Worm (Caenorhabditis elegans) whole organism, L4 larva: ENCODE results near the gene hlh-14.

ENCODE experiments used
- D1046.2 ChIP-seq: fragments of 200-800 bp; sonication (Bioruptor generic); IDR thresholded peaks from 2 replicates; pipeline ENCODE4 v1.3.6; 2022; ENCODE audit warnings: missing genetic modification characterization, missing compliant biosample characterization
- F10B5.3 ChIP-seq: sonication (generic microtip); optimal IDR thresholded peaks from 2 replicates; lab custom pipeline; 2016; ENCODE audit warnings: mild to moderate bottlenecking, missing genetic modification characterization, missing compliant biosample characterization
- R02D3.7 ChIP-seq: fragments of 150-350 bp; sonication (generic microtip); optimal IDR thresholded peaks from 3 replicates; lab custom pipeline; 2014; ENCODE audit warnings: missing biosample characterization, missing genetic modification characterization
- T26A8.4 ChIP-seq: fragments of 200-800 bp; sonication (Bioruptor generic); IDR thresholded peaks from 2 replicates; pipeline ENCODE4 v1.3.6; 2022; ENCODE audit warnings: missing genetic modification characterization, missing compliant biosample characterization
- Y5F2A.4 ChIP-seq: fragments of 200-800 bp; sonication (Bioruptor generic); optimal IDR thresholded peaks from 2 replicates; lab custom pipeline; 2018; ENCODE audit warnings: mild to moderate bottlenecking, missing genetic modification characterization, missing compliant biosample characterization
- ZK337.2 ChIP-seq: fragments of 200-800 bp; sonication (Bioruptor generic); IDR thresholded peaks from 2 replicates; pipeline ENCODE4 v1.3.6; 2022; ENCODE audit warnings: missing genetic modification reagents, missing genetic modification characterization, missing compliant biosample characterization
- aly-2 ChIP-seq: sonication (generic microtip); optimal IDR thresholded peaks from 2 replicates; lab custom pipeline; 2018; ENCODE audit warnings: missing biosample characterization, missing genetic modification characterization
- ceh-28 ChIP-seq: fragments of 150-350 bp; optimal IDR thresholded peaks from 2 replicates; lab custom pipeline; 2014; ENCODE audit warnings: missing biosample characterization, missing genetic modification reagents, missing genetic modification characterization
- daf-16 ChIP-seq, 3 experiments: sonication (generic microtip); optimal IDR thresholded peaks; 2 replicates each; lab custom pipeline; 2016 to 2017; ENCODE audit warnings: missing genetic modification characterization in 3 of 3, missing genetic modification reagents in 3 of 3, mild to moderate bottlenecking in 2 of 3, missing compliant biosample characterization in 2 of 3, missing biosample characterization in 1 of 3, moderate library complexity in 1 of 3
- daf-8 ChIP-seq: fragments of 200-800 bp; sonication (Bioruptor generic); IDR thresholded peaks from 2 replicates; pipeline ENCODE4 v1.3.6; 2022; ENCODE audit warnings: missing genetic modification characterization, missing compliant biosample characterization
- dmd-8 ChIP-seq: fragments of 200-800 bp; sonication (Bioruptor generic); IDR thresholded peaks from 2 replicates; pipeline ENCODE4 v1.3.6; 2022; ENCODE audit warnings: missing genetic modification characterization, missing compliant biosample characterization
- dpl-1 ChIP-seq: fragments of 150-350 bp; optimal IDR thresholded peaks from 2 replicates; lab custom pipeline; 2014; ENCODE audit warnings: missing biosample characterization, missing genetic modification reagents, missing genetic modification characterization
- gei-8 ChIP-seq: fragments of 200-800 bp; sonication (Bioruptor generic); optimal IDR thresholded peaks from 2 replicates; lab custom pipeline; 2018; ENCODE audit warnings: mild to moderate bottlenecking, missing genetic modification characterization, missing compliant biosample characterization
- hif-1 ChIP-seq, 2 experiments: sonication (generic microtip); optimal IDR thresholded peaks; 2 replicates each; lab custom pipeline; 2016 to 2017; ENCODE audit warnings: missing compliant biosample characterization in 2 of 2, missing genetic modification characterization in 2 of 2, missing genetic modification reagents in 2 of 2, missing genotype in 2 of 2, mild to moderate bottlenecking in 1 of 2
- lin-1 ChIP-seq: fragments of 200-800 bp; sonication (Bioruptor generic); IDR thresholded peaks from 2 replicates; pipeline ENCODE4 v1.3.6; 2022; ENCODE audit warnings: missing genetic modification reagents, missing genetic modification characterization, missing compliant biosample characterization
- mdl-1 ChIP-seq, 2 experiments: fragments of 150-350 bp in 1 of 2; sonication (generic microtip) in 1 of 2; optimal IDR thresholded peaks; 2 replicates each; lab custom pipeline; 2014 to 2017; ENCODE audit warnings: missing biosample characterization in 2 of 2, missing genetic modification characterization in 2 of 2
- mdt-29 ChIP-seq: fragments of 200-800 bp; sonication (Bioruptor generic); IDR thresholded peaks from 2 replicates; pipeline ENCODE4 v1.3.6; 2022; ENCODE audit warnings: missing genetic modification reagents, missing genetic modification characterization, missing compliant biosample characterization
- mep-1 ChIP-seq: fragments of 150-350 bp; sonication (generic microtip); optimal IDR thresholded peaks from 3 replicates; lab custom pipeline; 2014; ENCODE audit warnings: missing biosample characterization, missing genetic modification characterization
- mes-2 ChIP-seq: sonication (generic microtip); optimal IDR thresholded peaks from 2 replicates; lab custom pipeline; 2016; ENCODE audit warnings: missing genotype, mild to moderate bottlenecking, missing genetic modification characterization, missing compliant biosample characterization; ENCODE audit not compliant: poor library complexity, severe bottlenecking
- mxl-3 ChIP-seq: fragments of 200-800 bp; sonication (Bioruptor generic); optimal IDR thresholded peaks from 2 replicates; lab custom pipeline; 2018; ENCODE audit warnings: mild to moderate bottlenecking, missing genetic modification characterization, missing compliant biosample characterization
- nhr-102 ChIP-seq: sonication (generic microtip); optimal IDR thresholded peaks from 2 replicates; lab custom pipeline; 2016; ENCODE audit warnings: mild to moderate bottlenecking, missing genetic modification characterization, moderate library complexity, missing compliant biosample characterization
- nhr-11 ChIP-seq: fragments of 150-350 bp; optimal IDR thresholded peaks from 2 replicates; lab custom pipeline; 2014; ENCODE audit warnings: missing biosample characterization, missing genetic modification characterization
- nhr-237 ChIP-seq: sonication (generic microtip); optimal IDR thresholded peaks from 2 replicates; lab custom pipeline; 2017; ENCODE audit warnings: missing biosample characterization, missing genetic modification characterization
- nhr-25 ChIP-seq: sonication (generic microtip); optimal IDR thresholded peaks from 2 replicates; lab custom pipeline; 2017; ENCODE audit warnings: missing genetic modification characterization, mild to moderate bottlenecking, missing compliant biosample characterization, antibody characterized with exemption, moderate library complexity, borderline replicate concordance; ENCODE audit not compliant: insufficient read depth
- nhr-28 ChIP-seq: fragments of 150-350 bp; optimal IDR thresholded peaks from 2 replicates; lab custom pipeline; 2014; ENCODE audit warnings: missing biosample characterization, missing genetic modification characterization
- nhr-42 ChIP-seq: fragments of 200-800 bp; sonication (Bioruptor generic); IDR thresholded peaks from 2 replicates; pipeline ENCODE4 v1.3.6; 2022; ENCODE audit warnings: missing genetic modification characterization, missing compliant biosample characterization
- nhr-48 ChIP-seq: sonication (generic microtip); optimal IDR thresholded peaks from 2 replicates; lab custom pipeline; 2016; ENCODE audit warnings: mild to moderate bottlenecking, missing genetic modification characterization, missing compliant biosample characterization
- nhr-76 ChIP-seq: fragments of 150-350 bp; optimal IDR thresholded peaks from 2 replicates; lab custom pipeline; 2014; ENCODE audit warnings: missing biosample characterization, missing genetic modification characterization
- nhr-77 ChIP-seq: fragments of 150-350 bp; optimal IDR thresholded peaks from 2 replicates; lab custom pipeline; 2014; ENCODE audit warnings: missing biosample characterization, missing genetic modification characterization
- pha-4 ChIP-seq, 2 experiments: fragments of 150-350 bp in 1 of 2; fragments of 200-800 bp in 1 of 2; sonication (Bioruptor generic) in 1 of 2; IDR thresholded peaks in 1 of 2; optimal IDR thresholded peaks in 1 of 2; 2 replicates each; pipeline versions ENCODE4 v1.3.6 to Lab custom; 2014 to 2022; ENCODE audit warnings: missing genetic modification characterization in 2 of 2, missing genetic modification reagents in 2 of 2, missing biosample characterization in 1 of 2, missing compliant biosample characterization in 1 of 2
- php-3 ChIP-seq: fragments of 200-800 bp; sonication (Bioruptor generic); IDR thresholded peaks from 2 replicates; pipeline ENCODE4 v1.3.6; 2022; ENCODE audit warnings: missing genetic modification reagents, missing genetic modification characterization, missing compliant biosample characterization
- rbr-2 ChIP-seq: sonication (generic microtip); optimal IDR thresholded peaks from 2 replicates; lab custom pipeline; 2016; ENCODE audit warnings: missing genotype, missing genetic modification characterization, missing compliant biosample characterization
- sdz-12 ChIP-seq: fragments of 200-800 bp; sonication (Bioruptor generic); optimal IDR thresholded peaks from 2 replicates; lab custom pipeline; 2018; ENCODE audit warnings: mild to moderate bottlenecking, missing genetic modification characterization, missing compliant biosample characterization
- set-16 ChIP-seq: fragments of 200-800 bp; sonication (Bioruptor generic); IDR thresholded peaks from 2 replicates; pipeline ENCODE4 v1.3.6; 2022; ENCODE audit warnings: missing genetic modification reagents, missing genetic modification characterization, missing compliant biosample characterization
- snpc-1.2 ChIP-seq: fragments of 200-800 bp; sonication (Bioruptor generic); IDR thresholded peaks from 2 replicates; pipeline ENCODE4 v1.3.6; 2022; ENCODE audit warnings: missing genetic modification reagents, missing genetic modification characterization, missing compliant biosample characterization
- snpc-4 ChIP-seq: fragments of 150-350 bp; optimal IDR thresholded peaks from 2 replicates; lab custom pipeline; 2014; ENCODE audit warnings: missing biosample characterization, missing genetic modification characterization
- tra-1 ChIP-seq: fragments of 200-800 bp; sonication (Bioruptor generic); IDR thresholded peaks from 2 replicates; pipeline ENCODE4 v1.3.6; 2022; ENCODE audit warnings: missing genetic modification reagents, missing genetic modification characterization, missing compliant biosample characterization
- unc-130 ChIP-seq: sonication (generic microtip); optimal IDR thresholded peaks from 2 replicates; lab custom pipeline; 2016; ENCODE audit warnings: missing genetic modification reagents, missing genetic modification characterization, missing compliant biosample characterization
- unc-62 ChIP-seq, 3 experiments: fragments of 150-350 bp in 1 of 3; sonication (generic microtip); optimal IDR thresholded peaks in 2 of 3; peaks in 1 of 3; 1 replicate in 1 of 3; 2 replicates in 2 of 3; lab custom pipeline; 2014 to 2017; ENCODE audit warnings: missing biosample characterization in 3 of 3, missing genetic modification characterization in 3 of 3, missing genetic modification reagents in 3 of 3, missing genotype in 1 of 3
- vab-7 ChIP-seq: fragments of 200-800 bp; sonication (Bioruptor generic); IDR thresholded peaks from 2 replicates; pipeline ENCODE4 v1.3.6; 2022; ENCODE audit warnings: missing genetic modification reagents, missing genetic modification characterization, missing compliant biosample characterization
- zip-2 ChIP-seq: fragments of 150-350 bp; optimal IDR thresholded peaks from 2 replicates; lab custom pipeline; 2014; ENCODE audit warnings: missing biosample characterization, missing genetic modification characterization
- ztf-11 ChIP-seq: fragments of 150-350 bp; optimal IDR thresholded peaks from 2 replicates; lab custom pipeline; 2014; ENCODE audit warnings: missing biosample characterization, missing genetic modification characterization

hlh-14 gene

DNA sequence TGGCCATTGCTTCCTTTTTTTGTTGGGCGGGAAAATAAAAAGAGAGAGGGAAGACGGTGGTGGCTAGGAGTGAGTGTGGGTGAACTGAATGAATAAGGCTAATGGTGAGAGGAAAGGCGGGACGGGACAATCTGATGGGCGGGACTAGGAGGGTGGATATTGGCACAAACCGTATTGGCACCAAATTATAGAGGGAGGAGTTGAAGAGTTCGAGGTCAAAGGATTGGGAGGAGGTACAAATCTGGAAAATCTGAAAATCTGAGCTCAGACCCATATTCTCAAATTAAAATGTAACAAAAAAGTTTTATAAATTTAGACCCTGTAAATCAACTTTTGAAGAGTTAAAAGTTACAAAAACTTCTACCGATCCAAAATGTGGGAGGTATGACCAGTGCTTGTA lies at the start of gene hlh-14:
Gene hlh-14, minus strand, starts transcription at position 101 of the 400 bp plus-strand sequence.
- TF ChIP-seq nhr-42 (no peak), nhr-77 (tag; lab: Kevin White, UChicago) (no peak), pha-4 (GFP tag; IDR thresholded peaks at IDR 0.05; lab: Robert Waterston, UW) (no peak), pha-4 (tag; optimal IDR thresholded peaks at IDR 0.05; lab: Kevin White, UChicago) (no peak), daf-8 (GFP tag; lab: Robert Waterston, UW) (no peak), mdl-1 (tag; optimal IDR thresholded peaks at IDR 0.05; lab: Kevin White, UChicago) (no peak)
- TF ChIP-seq, all 104 proteins: peak for 0

DNA sequence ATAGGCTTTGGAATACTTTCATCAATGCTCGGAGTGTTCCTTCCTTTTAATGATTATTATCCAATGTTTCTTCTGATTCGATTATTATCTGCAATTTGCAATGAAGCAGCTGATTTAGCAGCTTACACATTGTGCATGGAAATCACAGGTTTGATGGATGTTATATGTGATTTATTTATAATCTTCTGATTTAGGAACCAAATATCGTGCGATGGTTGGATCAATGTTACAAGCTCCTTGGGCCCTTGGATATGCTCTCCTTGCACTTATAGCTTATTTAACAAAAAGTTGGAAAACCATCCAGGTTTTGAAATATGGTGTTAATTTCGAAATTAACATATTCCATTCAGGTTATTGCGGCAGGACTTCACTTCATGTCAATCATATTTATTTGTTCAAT lies 46.8 kb upstream of the hlh-14 start:
- no peak for TF ChIP-seq mep-1
- peak in 1 of 2 experiments; percentile 92 for TF ChIP-seq unc-62 (GFP tag; optimal IDR thresholded peaks at IDR 0.05 in 1 of 2; lab: Kevin White, UChicago)
- no peak for TF ChIP-seq unc-62 (tag; optimal IDR thresholded peaks at IDR 0.05; lab: Kevin White, UChicago)

DNA sequence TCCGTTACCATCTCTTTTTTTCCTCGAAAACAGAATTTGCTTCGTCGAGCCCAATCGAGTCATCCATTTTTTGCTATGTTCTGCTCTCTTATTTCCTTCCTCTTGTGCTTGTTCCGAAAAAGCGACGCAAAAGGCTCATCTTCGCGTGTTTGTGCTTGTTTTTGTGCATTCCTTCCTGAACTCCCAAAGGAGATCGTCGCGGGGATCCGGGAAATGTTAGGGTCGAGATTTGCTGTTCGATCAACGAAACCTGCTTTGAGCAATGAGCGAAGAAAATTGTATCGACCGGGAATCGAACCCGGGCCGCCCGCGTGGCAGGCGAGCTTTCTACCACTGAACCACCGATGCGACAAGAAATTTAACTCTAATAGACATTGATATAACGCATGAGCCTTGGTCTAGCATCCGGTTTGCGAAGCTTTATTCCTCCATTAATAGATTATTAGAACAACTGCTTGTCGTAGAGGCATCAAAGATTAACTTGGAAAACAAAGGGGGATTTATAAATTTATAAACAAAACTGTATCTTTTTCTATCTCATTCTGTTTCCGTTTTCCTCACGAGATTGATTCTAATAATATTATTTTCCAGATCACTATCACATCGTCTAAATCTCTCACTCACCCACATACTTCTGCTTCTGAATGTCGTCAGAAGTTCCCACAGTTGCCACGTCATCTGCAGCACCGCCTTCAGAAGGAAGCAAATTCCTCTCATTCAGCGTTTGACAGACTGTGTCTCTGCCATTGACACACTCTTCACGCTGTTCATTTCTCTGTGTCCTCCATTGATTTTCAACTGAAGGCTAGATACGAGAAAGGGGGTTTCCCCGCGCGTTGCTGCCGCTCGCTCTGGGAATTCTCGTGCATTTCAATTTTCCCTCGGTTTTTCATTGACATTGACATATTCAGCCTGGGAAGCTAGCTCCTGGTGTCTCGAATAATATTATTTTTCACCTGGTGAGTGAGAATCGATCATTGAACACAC lies 43.5 kb upstream of the hlh-14 start, which contains the start of gene K05F1.6:
Gene K05F1.6, plus strand, starts transcription at position 586 of the 987 bp plus-strand sequence.
- no peak for TF ChIP-seq nhr-76 (tag; lab: Kevin White, UChicago)
- TF ChIP-seq Y5F2A.4 = peak; percentile 83
- no peak for TF ChIP-seq F10B5.3
- TF ChIP-seq snpc-4 (tag; lab: Kevin White, UChicago) = no peak
- peak; percentile 71 for TF ChIP-seq sdz-12 (GFP tag; lab: Kevin White, UChicago)
- peak; percentile 46 for TF ChIP-seq nhr-48 (tag; lab: Kevin White, UChicago)
- TF ChIP-seq zip-2 = peak; percentile 42
- TF ChIP-seq T26A8.4 (GFP tag; lab: Robert Waterston, UW) = peak; percentile 80
- TF ChIP-seq rbr-2 (tag; lab: Kevin White, UChicago) = peak; percentile 78
- peak in 1 of 2 experiments; percentile 12 for TF ChIP-seq hif-1 (tag; optimal IDR thresholded peaks at IDR 0.05; lab: Kevin White, UChicago)
- no peak for TF ChIP-seq nhr-11 (tag; lab: Kevin White, UChicago)
- peak; percentile 88 for TF ChIP-seq tra-1 (GFP tag; lab: Robert Waterston, UW)
- TF ChIP-seq mes-2 (tag; lab: Kevin White, UChicago) = peak; percentile 79
- TF ChIP-seq ceh-28 = no peak
- peak; percentile 63; the same call in 1 of the 2 replicates for TF ChIP-seq nhr-42
- peak; percentile 57 for TF ChIP-seq mxl-3 (GFP tag; lab: Kevin White, UChicago)
- peak; percentile 82; the same call in 1 of the 2 replicates for TF ChIP-seq lin-1 (GFP tag; lab: Robert Waterston, UW)
- peak; percentile 93 for TF ChIP-seq dmd-8 (GFP tag; lab: Robert Waterston, UW)
- TF ChIP-seq daf-16 (GFP tag; optimal IDR thresholded peaks at IDR 0.05; lab: Kevin White, UChicago) = peak; percentile 75 to 88
- TF ChIP-seq daf-16 (tag; optimal IDR thresholded peaks at IDR 0.05; lab: Kevin White, UChicago) = peak; percentile 50
- TF ChIP-seq snpc-1.2 (GFP tag; lab: Robert Waterston, UW) = peak; percentile 85
- peak; percentile 65 for TF ChIP-seq php-3 (GFP tag; lab: Robert Waterston, UW)
- peak; percentile 91 for TF ChIP-seq gei-8 (GFP tag; lab: Kevin White, UChicago)
- no peak; the same call in none of the 2 replicates for TF ChIP-seq set-16 (GFP tag; lab: Robert Waterston, UW)
- TF ChIP-seq vab-7 = peak; percentile 88
- TF ChIP-seq ZK337.2 (GFP tag; lab: Robert Waterston, UW) = peak; percentile 56; the same call in 1 of the 2 replicates
- TF ChIP-seq nhr-102 (tag; lab: Kevin White, UChicago) = peak; percentile 83
- TF ChIP-seq unc-130 (GFP tag; lab: Kevin White, UChicago) = peak; percentile 78
- no peak for TF ChIP-seq aly-2
- no peak for TF ChIP-seq nhr-28 (tag; lab: Kevin White, UChicago)
- peak; percentile 77; the same call in 1 of the 2 replicates for TF ChIP-seq D1046.2 (GFP tag; lab: Robert Waterston, UW)
- peak; percentile 76 for TF ChIP-seq mdt-29 (GFP tag; lab: Robert Waterston, UW)
- TF ChIP-seq pha-4 (GFP tag; IDR thresholded peaks at IDR 0.05; lab: Robert Waterston, UW) = peak; percentile 85; the same call in 1 of the 2 replicates
- TF ChIP-seq pha-4 (tag; optimal IDR thresholded peaks at IDR 0.05; lab: Kevin White, UChicago) = no peak
- no peak for TF ChIP-seq ztf-11
- TF ChIP-seq dpl-1 (GFP tag; lab: Kevin White, UChicago) = peak; percentile 12
- TF ChIP-seq nhr-25 (tag; lab: Kevin White, UChicago) = no peak
- TF ChIP-seq R02D3.7 (tag; lab: Kevin White, UChicago) = no peak
- no peak for TF ChIP-seq nhr-237 (tag; lab: Kevin White, UChicago)
